Worm (Caenorhabditis elegans) whole organism, young adult: ENCODE results near the gene dsb-3.
A peak's percentile ranks its signal among the peaks of the same experiment; 100 is the strongest.

Source experiments
- B0035.1 ChIP-seq: sonication (generic microtip); optimal IDR thresholded peaks from 2 replicates; lab custom pipeline; 2016; ENCODE audit warnings: missing genetic modification characterization, mild to moderate bottlenecking, missing compliant biosample characterization, missing genotype, missing genetic modification reagents
- C06A6.2 ChIP-seq: fragments of 200-800 bp; sonication (Bioruptor generic); conservative IDR thresholded peaks from 2 replicates; pipeline ENCODE4 v1.3.6; 2022; ENCODE audit warnings: missing genetic modification characterization, missing compliant biosample characterization
- C17E4.6 ChIP-seq: fragments of 200-800 bp; sonication (Bioruptor generic); IDR thresholded peaks from 2 replicates; pipeline ENCODE4 v1.3.6; 2022; ENCODE audit warnings: missing genetic modification reagents, missing genetic modification characterization, missing compliant biosample characterization
- D2030.7 ChIP-seq: fragments of 200-800 bp; sonication (Bioruptor generic); IDR thresholded peaks from 2 replicates; pipeline ENCODE4 v1.3.6; 2022; ENCODE audit warnings: missing genetic modification reagents, missing genetic modification characterization, missing compliant biosample characterization
- F10E7.11 ChIP-seq: sonication (generic microtip); optimal IDR thresholded peaks from 2 replicates; lab custom pipeline; 2017; ENCODE audit warnings: mild to moderate bottlenecking, missing genetic modification characterization, moderate library complexity, missing compliant biosample characterization
- F23B12.7 ChIP-seq: sonication (generic microtip); optimal IDR thresholded peaks from 2 replicates; lab custom pipeline; 2017; ENCODE audit warnings: missing genetic modification characterization, mild to moderate bottlenecking, missing compliant biosample characterization, antibody characterized with exemption, moderate library complexity; ENCODE audit not compliant: insufficient read depth
- F37B4.10 ChIP-seq: fragments of 200-800 bp; sonication (Bioruptor generic); IDR thresholded peaks from 2 replicates; pipeline ENCODE4 v1.3.6; 2022; ENCODE audit warnings: missing genetic modification characterization, missing compliant biosample characterization
- F49E8.2 ChIP-seq: sonication (generic microtip); optimal IDR thresholded peaks from 3 replicates; lab custom pipeline; 2017; ENCODE audit warnings: missing genetic modification characterization, mild to moderate bottlenecking, missing compliant biosample characterization, antibody characterized with exemption, moderate library complexity; ENCODE audit not compliant: insufficient read depth
- F55B11.4 ChIP-seq: sonication (generic microtip); optimal IDR thresholded peaks from 2 replicates; lab custom pipeline; 2016; ENCODE audit warnings: missing compliant biosample characterization, missing genetic modification characterization, borderline replicate concordance; ENCODE audit not compliant: insufficient read depth
- F57A8.1 ChIP-seq: fragments of 200-800 bp; sonication (Bioruptor generic); optimal IDR thresholded peaks from 2 replicates; lab custom pipeline; 2018; ENCODE audit warnings: mild to moderate bottlenecking, missing genetic modification characterization, moderate library complexity, missing compliant biosample characterization
- K11D2.4 ChIP-seq: fragments of 200-800 bp; sonication (Bioruptor generic); IDR thresholded peaks from 2 replicates; pipeline ENCODE4 v1.3.6; 2022; ENCODE audit warnings: missing genetic modification reagents, missing genetic modification characterization, missing compliant biosample characterization
- T26A5.8 ChIP-seq: sonication (generic microtip); optimal IDR thresholded peaks from 2 replicates; lab custom pipeline; 2016; ENCODE audit warnings: missing genetic modification characterization, missing compliant biosample characterization
- Y53F4B.3 ChIP-seq: fragments of 200-800 bp; sonication (Bioruptor generic); IDR thresholded peaks from 2 replicates; pipeline ENCODE4 v1.3.6; 2022; ENCODE audit warnings: missing genetic modification reagents, missing genetic modification characterization, missing compliant biosample characterization
- ZK185.1 ChIP-seq: sonication (generic microtip); optimal IDR thresholded peaks from 2 replicates; lab custom pipeline; 2016; ENCODE audit warnings: mild to moderate bottlenecking, missing genetic modification characterization, missing compliant biosample characterization; ENCODE audit not compliant: poor library complexity, severe bottlenecking
- akir-1 ChIP-seq: fragments of 200-800 bp; sonication (Bioruptor generic); optimal IDR thresholded peaks from 2 replicates; lab custom pipeline; 2018; ENCODE audit warnings: mild to moderate bottlenecking, missing genetic modification characterization, moderate library complexity, missing compliant biosample characterization
- aptf-3 ChIP-seq: fragments of 200-800 bp; sonication (Bioruptor generic); IDR thresholded peaks from 2 replicates; pipeline ENCODE4 v1.3.6; 2022; ENCODE audit warnings: missing genetic modification characterization, missing compliant biosample characterization
- ccch-3 ChIP-seq: fragments of 200-800 bp; sonication (Bioruptor generic); optimal IDR thresholded peaks from 2 replicates; lab custom pipeline; 2018; ENCODE audit warnings: mild to moderate bottlenecking, missing genetic modification characterization, missing compliant biosample characterization
- ceh-40 ChIP-seq: fragments of 200-800 bp; sonication (Bioruptor generic); IDR thresholded peaks from 2 replicates; pipeline ENCODE4 v1.3.6; 2022; ENCODE audit warnings: missing genetic modification characterization, missing compliant biosample characterization
- ceh-58 ChIP-seq: fragments of 200-800 bp; sonication (Bioruptor generic); IDR thresholded peaks from 2 replicates; pipeline ENCODE4 v1.3.6; 2022; ENCODE audit warnings: missing genetic modification characterization, missing compliant biosample characterization
- ceh-91 ChIP-seq: fragments of 200-800 bp; sonication (Bioruptor generic); IDR thresholded peaks from 2 replicates; pipeline ENCODE4 v1.3.6; 2022; ENCODE audit warnings: missing genetic modification reagents, missing genetic modification characterization, missing compliant biosample characterization
- fkh-3 ChIP-seq: sonication (generic microtip); optimal IDR thresholded peaks from 2 replicates; lab custom pipeline; 2016; ENCODE audit warnings: mild to moderate bottlenecking, missing genetic modification characterization, missing compliant biosample characterization
- hlh-26 ChIP-seq: fragments of 200-800 bp; sonication (Bioruptor generic); conservative IDR thresholded peaks from 2 replicates; pipeline ENCODE4 v1.3.6; 2022; ENCODE audit warnings: missing genetic modification reagents, missing genetic modification characterization, missing compliant biosample characterization
- hsf-1 ChIP-seq: fragments of 200-800 bp; sonication (Bioruptor generic); IDR thresholded peaks from 2 replicates; pipeline ENCODE4 v1.3.6; 2022; ENCODE audit warnings: missing genetic modification reagents, missing genetic modification characterization, missing compliant biosample characterization
- let-526 ChIP-seq: fragments of 200-800 bp; sonication (Bioruptor generic); IDR thresholded peaks from 2 replicates; pipeline ENCODE4 v1.3.6; 2022; ENCODE audit warnings: missing genetic modification reagents, missing genetic modification characterization, missing compliant biosample characterization
- lin-26 ChIP-seq: fragments of 200-800 bp; sonication (Bioruptor generic); IDR thresholded peaks from 2 replicates; pipeline ENCODE4 v1.3.6; 2022; ENCODE audit warnings: missing genetic modification reagents, missing genetic modification characterization, missing compliant biosample characterization
- lin-35 ChIP-seq, 3 experiments: fragments of 150-350 bp in 2 of 3; sonication (generic microtip) in 1 of 3; optimal IDR thresholded peaks; 2 replicates each; lab custom pipeline; 2014 to 2018; ENCODE audit warnings: missing biosample characterization in 3 of 3, missing genetic modification characterization in 3 of 3, missing genetic modification reagents in 3 of 3
- lin-40 ChIP-seq: sonication (generic microtip); optimal IDR thresholded peaks from 2 replicates; lab custom pipeline; 2016; ENCODE audit warnings: missing genetic modification characterization, mild to moderate bottlenecking, missing compliant biosample characterization, missing genotype, missing genetic modification reagents
- madf-3 ChIP-seq: fragments of 200-800 bp; sonication (Bioruptor generic); IDR thresholded peaks from 2 replicates; pipeline ENCODE4 v1.3.6; 2022; ENCODE audit warnings: missing genetic modification reagents, missing genetic modification characterization, missing compliant biosample characterization
- madf-8 ChIP-seq: fragments of 200-800 bp; sonication (Bioruptor generic); conservative IDR thresholded peaks from 2 replicates; pipeline ENCODE4 v1.3.6; 2022; ENCODE audit warnings: missing genetic modification reagents, missing genetic modification characterization, missing compliant biosample characterization
- mcd-1 ChIP-seq: fragments of 200-800 bp; sonication (Bioruptor generic); IDR thresholded peaks from 2 replicates; pipeline ENCODE4 v1.3.6; 2022; ENCODE audit warnings: missing genetic modification reagents, missing genetic modification characterization, missing compliant biosample characterization
- mxl-1 ChIP-seq: sonication (generic microtip); optimal IDR thresholded peaks from 2 replicates; lab custom pipeline; 2016; ENCODE audit warnings: missing genetic modification characterization, missing compliant biosample characterization
- nfya-2 ChIP-seq: fragments of 200-800 bp; sonication (Bioruptor generic); IDR thresholded peaks from 2 replicates; pipeline ENCODE4 v1.3.6; 2022; ENCODE audit warnings: missing genetic modification reagents, missing genetic modification characterization, missing compliant biosample characterization
- nhr-80 ChIP-seq: sonication (generic microtip); optimal IDR thresholded peaks from 2 replicates; lab custom pipeline; 2016; ENCODE audit warnings: missing genetic modification characterization, missing compliant biosample characterization
- rcor-1 ChIP-seq: fragments of 200-800 bp; sonication (Bioruptor generic); IDR thresholded peaks from 2 replicates; pipeline ENCODE4 v1.3.6; 2022; ENCODE audit warnings: missing genetic modification reagents, missing genetic modification characterization, missing compliant biosample characterization
- sdz-38 ChIP-seq: sonication (generic microtip); optimal IDR thresholded peaks from 2 replicates; lab custom pipeline; 2016; ENCODE audit warnings: missing genotype, missing genetic modification characterization, missing compliant biosample characterization
- snpc-1.3 ChIP-seq: sonication (generic microtip); optimal IDR thresholded peaks from 2 replicates; lab custom pipeline; 2017; ENCODE audit warnings: missing genetic modification characterization, mild to moderate bottlenecking, missing compliant biosample characterization, antibody characterized with exemption, moderate library complexity, missing genotype, missing genetic modification reagents; ENCODE audit not compliant: insufficient read depth
- sptf-2 ChIP-seq: fragments of 200-800 bp; sonication (Bioruptor generic); optimal IDR thresholded peaks from 2 replicates; lab custom pipeline; 2018; ENCODE audit warnings: mild to moderate bottlenecking, missing genetic modification characterization, missing compliant biosample characterization
- zfh-2 ChIP-seq: fragments of 200-800 bp; sonication (Bioruptor generic); conservative IDR thresholded peaks from 2 replicates; pipeline ENCODE4 v1.3.6; 2022; ENCODE audit warnings: missing genetic modification reagents, missing genetic modification characterization, missing compliant biosample characterization
- ztf-18 ChIP-seq: sonication (generic microtip); optimal IDR thresholded peaks from 2 replicates; lab custom pipeline; 2016; ENCODE audit warnings: missing genotype, mild to moderate bottlenecking, missing genetic modification characterization, missing compliant biosample characterization
- ztf-22 ChIP-seq: fragments of 200-800 bp; sonication (Bioruptor generic); optimal IDR thresholded peaks from 2 replicates; lab custom pipeline; 2018; ENCODE audit warnings: mild to moderate bottlenecking, missing genetic modification characterization, moderate library complexity, missing compliant biosample characterization
- ztf-26 ChIP-seq: sonication (generic microtip); optimal IDR thresholded peaks from 2 replicates; lab custom pipeline; 2017; ENCODE audit warnings: missing genetic modification characterization, missing compliant biosample characterization
- ztf-28 ChIP-seq: fragments of 200-800 bp; sonication (Bioruptor generic); IDR thresholded peaks from 2 replicates; pipeline ENCODE4 v1.3.6; 2022; ENCODE audit warnings: missing genetic modification reagents, missing genetic modification characterization, missing compliant biosample characterization

dsb-3 gene

DNA sequence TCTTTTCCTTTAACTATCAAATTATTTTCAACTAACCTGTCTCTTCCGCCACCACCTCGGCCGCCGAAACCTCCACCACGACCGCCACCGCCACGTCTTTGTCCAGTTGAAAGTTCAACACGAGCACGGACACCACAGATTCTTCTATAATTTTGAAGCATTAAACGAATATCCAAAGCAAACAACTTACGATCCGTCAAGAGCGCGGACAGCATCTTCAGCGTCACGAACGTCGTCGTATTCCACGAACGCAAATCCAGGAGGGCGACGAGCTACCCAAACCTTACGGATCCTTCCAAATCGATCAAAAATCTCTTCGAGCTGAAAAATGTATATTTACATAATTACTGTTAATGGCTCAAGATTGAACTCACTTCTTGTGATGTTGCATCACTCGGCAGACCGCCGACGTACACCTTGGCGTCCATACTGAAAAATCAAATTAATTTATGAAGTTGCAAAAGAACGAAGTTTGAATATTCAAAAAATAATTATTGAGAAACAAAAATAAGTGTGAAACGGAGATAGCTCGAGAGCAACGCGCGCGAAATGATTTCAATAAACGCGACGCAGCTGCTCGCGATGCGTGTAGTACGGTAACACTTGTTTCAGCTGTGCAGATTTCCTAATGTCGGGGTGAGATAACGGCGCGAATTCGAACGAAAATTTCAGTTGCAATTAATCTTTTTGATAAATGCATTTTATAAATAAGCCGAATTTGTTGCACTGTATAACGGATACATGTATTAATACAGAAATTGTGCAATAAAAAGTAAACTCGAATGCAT lies 31.6 kb upstream of the dsb-3 start, which contains the start of gene rsp-6 (continued):
- TF ChIP-seq K11D2.4, result no peak
- peak; percentile 63 for TF ChIP-seq lin-40 (tag; lab: Kevin White, UChicago)
- TF ChIP-seq aptf-3 (GFP tag; lab: Robert Waterston, UW), result no peak
- peak; percentile 43; the same call in 1 of the 2 replicates for TF ChIP-seq C17E4.6 (GFP tag; lab: Robert Waterston, UW)
- no peak for TF ChIP-seq nfya-2
- no peak for TF ChIP-seq akir-1 (GFP tag; lab: Kevin White, UChicago)
- TF ChIP-seq F49E8.2 (tag; lab: Kevin White, UChicago), result peak; percentile 83
- TF ChIP-seq mcd-1 (GFP tag; lab: Robert Waterston, UW), result peak; percentile 83
- no peak for TF ChIP-seq F37B4.10
- no peak for TF ChIP-seq ztf-22 (GFP tag; lab: Kevin White, UChicago)
- TF ChIP-seq snpc-1.3 (tag; lab: Kevin White, UChicago), result peak; percentile 80
- no peak for TF ChIP-seq ccch-3 (GFP tag; lab: Kevin White, UChicago)
- no peak for TF ChIP-seq T26A5.8 (tag; lab: Kevin White, UChicago)
- no peak for TF ChIP-seq sdz-38 (tag; lab: Kevin White, UChicago)
- TF ChIP-seq mxl-1 (tag; lab: Kevin White, UChicago), result no peak
- peak; percentile 81 for TF ChIP-seq F23B12.7 (tag; lab: Kevin White, UChicago)
- no peak for TF ChIP-seq C06A6.2 (GFP tag; lab: Robert Waterston, UW)
- no peak for TF ChIP-seq F57A8.1 (GFP tag; lab: Kevin White, UChicago)

ce11 chrIV:7790151-7790691 lies 30.8 kb upstream of the dsb-3 start:
- TF ChIP-seq zfh-2 (GFP tag; lab: Robert Waterston, UW), result peak; percentile 36; the same call in 1 of the 2 replicates
- no peak for TF ChIP-seq fkh-3 (tag; lab: Kevin White, UChicago)
- TF ChIP-seq let-526 (GFP tag; lab: Robert Waterston, UW), result 0 out of 2 replicates have a peak, but pooled peaks have one; percentile 47
- TF ChIP-seq madf-3, result peak; percentile 57; the same call in 1 of the 2 replicates
- TF ChIP-seq lin-35 (GFP tag; optimal IDR thresholded peaks at IDR 0.05; lab: Kevin White, UChicago), result no peak
- TF ChIP-seq mcd-1 (GFP tag; lab: Robert Waterston, UW), result peak; percentile 7; the same call in 1 of the 2 replicates
- TF ChIP-seq madf-8 (GFP tag; lab: Robert Waterston, UW), result 0 out of 2 replicates have a peak, but pooled peaks have one; percentile 12
- TF ChIP-seq, all 124 proteins: peak for 5

DNA sequence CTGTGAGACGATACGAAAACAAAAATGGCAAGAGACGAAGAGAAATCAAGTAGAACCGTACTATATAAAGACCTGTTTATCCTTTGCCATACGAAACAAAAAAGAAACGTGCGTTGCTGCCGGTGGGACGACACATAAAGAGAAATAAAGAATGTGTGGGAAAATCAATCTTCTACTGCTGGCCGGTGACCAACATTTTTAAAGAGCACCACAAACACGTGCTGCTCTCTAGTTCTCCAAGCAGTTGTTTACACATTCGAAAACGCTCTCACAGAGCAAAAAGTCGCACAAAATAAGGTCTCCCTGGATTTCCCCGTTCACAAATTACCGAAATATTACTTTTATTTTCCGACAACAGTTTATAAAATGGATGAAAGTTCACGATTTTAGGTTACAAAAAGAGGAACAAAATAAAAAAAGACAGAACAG lies 30.1 kb upstream of the dsb-3 start, which contains the start of gene imp-3:
imp-3 (minus strand) TSS at position 93 of the 429 bp plus-strand sequence.
- TF ChIP-seq ceh-91 (GFP tag; lab: Robert Waterston, UW) (peak; percentile 15; the same call in 1 of the 2 replicates), B0035.1 (tag; lab: Kevin White, UChicago) (no peak), sptf-2 (GFP tag; lab: Kevin White, UChicago) (no peak), Y53F4B.3 (no peak), hlh-26 (no peak), F23B12.7 (tag; lab: Kevin White, UChicago) (no peak), D2030.7 (GFP tag; lab: Robert Waterston, UW) (no peak), ztf-26 (tag; lab: Kevin White, UChicago) (no peak), hsf-1 (GFP tag; lab: Robert Waterston, UW) (peak; percentile 75), F10E7.11 (tag; lab: Kevin White, UChicago) (peak; percentile 69), ceh-58 (GFP tag; lab: Robert Waterston, UW) (0 out of 2 replicates have a peak, but pooled peaks have one; percentile 10), nhr-80 (tag; lab: Kevin White, UChicago) (peak; percentile 22), ceh-40 (GFP tag; lab: Robert Waterston, UW) (peak; percentile 76), rcor-1 (GFP tag; lab: Robert Waterston, UW) (peak; percentile 46; the same call in 1 of the 2 replicates), zfh-2 (GFP tag; lab: Robert Waterston, UW) (no peak), ztf-18 (peak; percentile 18), lin-26 (GFP tag; lab: Robert Waterston, UW) (peak; percentile 77), F55B11.4 (tag; lab: Kevin White, UChicago) (no peak), ZK185.1 (peak; percentile 12), F37B4.10 (no peak), ztf-28 (GFP tag; lab: Robert Waterston, UW) (0 out of 2 replicates have a peak, but pooled peaks have one; percentile 35)
